Worm (Caenorhabditis elegans) whole organism, L4 larva: Measurements from ENCODE around the gene clu-1.
A peak's percentile ranks its signal among the peaks of the same experiment; 100 is the strongest.

Experiments
- R02D3.7 ChIP-seq: fragments of 150-350 bp; sonication (generic microtip); optimal IDR thresholded peaks from 3 replicates; lab custom pipeline; 2014; ENCODE audit warnings: missing biosample characterization, missing genetic modification characterization
- Y48G9A.11 ChIP-seq: fragments of 200-800 bp; sonication (Bioruptor generic); IDR thresholded peaks from 2 replicates; pipeline ENCODE4 v1.3.6; 2022; ENCODE audit warnings: missing genetic modification reagents, missing genetic modification characterization, missing compliant biosample characterization
- Y5F2A.4 ChIP-seq: fragments of 200-800 bp; sonication (Bioruptor generic); optimal IDR thresholded peaks from 2 replicates; lab custom pipeline; 2018; ENCODE audit warnings: mild to moderate bottlenecking, missing genetic modification characterization, missing compliant biosample characterization
- Y75B8A.6 ChIP-seq: fragments of 200-800 bp; sonication (Bioruptor generic); IDR thresholded peaks from 2 replicates; pipeline ENCODE4 v1.3.6; 2022; ENCODE audit warnings: missing genetic modification reagents, missing genetic modification characterization, missing compliant biosample characterization
- aha-1 ChIP-seq: fragments of 150-350 bp; peaks from one replicate; lab custom pipeline; 2014; ENCODE audit warnings: missing biosample characterization, missing genetic modification characterization
- ama-1 ChIP-seq: fragments of 150-350 bp; optimal IDR thresholded peaks from 2 replicates; lab custom pipeline; 2014; ENCODE audit warnings: inconsistent platforms, mixed read lengths
- attf-4 ChIP-seq: sonication (generic microtip); optimal IDR thresholded peaks from 3 replicates; lab custom pipeline; 2017; ENCODE audit warnings: missing biosample characterization, missing genetic modification characterization
- ceh-62 ChIP-seq: sonication (generic microtip); optimal IDR thresholded peaks from 2 replicates; lab custom pipeline; 2017; ENCODE audit warnings: missing biosample characterization, missing genetic modification characterization
- ceh-82 ChIP-seq: sonication (generic microtip); optimal IDR thresholded peaks from 2 replicates; lab custom pipeline; 2017; ENCODE audit warnings: missing biosample characterization, missing genetic modification characterization
- cey-2 ChIP-seq: sonication (generic microtip); optimal IDR thresholded peaks from 3 replicates; lab custom pipeline; 2017; ENCODE audit warnings: missing genetic modification characterization, mild to moderate bottlenecking, missing compliant biosample characterization, antibody characterized with exemption, borderline replicate concordance; ENCODE audit not compliant: insufficient read depth
- dpl-1 ChIP-seq: fragments of 150-350 bp; optimal IDR thresholded peaks from 2 replicates; lab custom pipeline; 2014; ENCODE audit warnings: missing biosample characterization, missing genetic modification reagents, missing genetic modification characterization
- egl-43 ChIP-seq: fragments of 200-800 bp; sonication (Bioruptor generic); IDR thresholded peaks from 2 replicates; pipeline ENCODE4 v1.3.6; 2022; ENCODE audit warnings: missing genetic modification reagents, missing genetic modification characterization, missing compliant biosample characterization
- hif-1 ChIP-seq, 2 experiments: sonication (generic microtip); optimal IDR thresholded peaks; 2 replicates each; lab custom pipeline; 2016 to 2017; ENCODE audit warnings: missing compliant biosample characterization in 2 of 2, missing genetic modification characterization in 2 of 2, missing genetic modification reagents in 2 of 2, missing genotype in 2 of 2, mild to moderate bottlenecking in 1 of 2
- hlh-30 ChIP-seq: sonication (generic microtip); optimal IDR thresholded peaks from 2 replicates; lab custom pipeline; 2017; ENCODE audit warnings: antibody characterized with exemption, mild to moderate bottlenecking, missing genetic modification characterization, missing compliant biosample characterization; ENCODE audit not compliant: insufficient read depth
- hmg-1.1 ChIP-seq: fragments of 200-800 bp; sonication (Bioruptor generic); IDR thresholded peaks from 2 replicates; pipeline ENCODE4 v1.3.6; 2022; ENCODE audit warnings: missing genetic modification reagents, missing genetic modification characterization, missing compliant biosample characterization
- lin-1 ChIP-seq: fragments of 200-800 bp; sonication (Bioruptor generic); IDR thresholded peaks from 2 replicates; pipeline ENCODE4 v1.3.6; 2022; ENCODE audit warnings: missing genetic modification reagents, missing genetic modification characterization, missing compliant biosample characterization
- lir-3 ChIP-seq: sonication (generic microtip); optimal IDR thresholded peaks from 2 replicates; lab custom pipeline; 2016; ENCODE audit warnings: mild to moderate bottlenecking, missing genetic modification characterization, missing compliant biosample characterization
- lsy-2 ChIP-seq, 2 experiments: fragments of 150-350 bp in 1 of 2; sonication (generic microtip) in 1 of 2; optimal IDR thresholded peaks; 2 replicates each; lab custom pipeline; 2014 to 2017; ENCODE audit warnings: missing biosample characterization in 2 of 2, missing genetic modification characterization in 2 of 2
- madf-5 ChIP-seq, 2 experiments: fragments of 200-800 bp; sonication (Bioruptor generic); IDR thresholded peaks; 2 replicates each; pipeline ENCODE4 v1.3.6; 2022; ENCODE audit warnings: missing compliant biosample characterization in 2 of 2, missing genetic modification characterization in 2 of 2
- madf-9 ChIP-seq: fragments of 200-800 bp; sonication (Bioruptor generic); conservative IDR thresholded peaks from 2 replicates; pipeline ENCODE4 v1.3.6; 2022; ENCODE audit warnings: missing genetic modification reagents, missing genetic modification characterization, missing compliant biosample characterization
- mxl-2 ChIP-seq: fragments of 200-800 bp; sonication (Bioruptor generic); conservative IDR thresholded peaks from 2 replicates; pipeline ENCODE4 v1.3.6; 2022; ENCODE audit warnings: missing genetic modification reagents, missing genetic modification characterization, missing compliant biosample characterization
- mxl-3 ChIP-seq: fragments of 200-800 bp; sonication (Bioruptor generic); optimal IDR thresholded peaks from 2 replicates; lab custom pipeline; 2018; ENCODE audit warnings: mild to moderate bottlenecking, missing genetic modification characterization, missing compliant biosample characterization
- nhr-25 ChIP-seq: sonication (generic microtip); optimal IDR thresholded peaks from 2 replicates; lab custom pipeline; 2017; ENCODE audit warnings: missing genetic modification characterization, mild to moderate bottlenecking, missing compliant biosample characterization, antibody characterized with exemption, moderate library complexity, borderline replicate concordance; ENCODE audit not compliant: insufficient read depth
- nhr-28 ChIP-seq: fragments of 150-350 bp; optimal IDR thresholded peaks from 2 replicates; lab custom pipeline; 2014; ENCODE audit warnings: missing biosample characterization, missing genetic modification characterization
- nhr-41 ChIP-seq: fragments of 200-800 bp; sonication (Bioruptor generic); IDR thresholded peaks from 2 replicates; pipeline ENCODE4 v1.3.6; 2022; ENCODE audit warnings: missing genetic modification reagents, missing genetic modification characterization, missing compliant biosample characterization
- nhr-6 ChIP-seq: fragments of 150-350 bp; optimal IDR thresholded peaks from 2 replicates; lab custom pipeline; 2014; ENCODE audit warnings: missing biosample characterization, missing genetic modification characterization
- php-3 ChIP-seq: fragments of 200-800 bp; sonication (Bioruptor generic); IDR thresholded peaks from 2 replicates; pipeline ENCODE4 v1.3.6; 2022; ENCODE audit warnings: missing genetic modification reagents, missing genetic modification characterization, missing compliant biosample characterization
- pqm-1 ChIP-seq: sonication (generic microtip); optimal IDR thresholded peaks from 2 replicates; lab custom pipeline; 2017; ENCODE audit warnings: missing biosample characterization, missing genetic modification characterization
- saeg-2 ChIP-seq: fragments of 200-800 bp; sonication (Bioruptor generic); IDR thresholded peaks from 2 replicates; pipeline ENCODE4 v1.3.6; 2022; ENCODE audit warnings: missing genetic modification reagents, missing genetic modification characterization, missing compliant biosample characterization
- snpc-4 ChIP-seq: fragments of 150-350 bp; optimal IDR thresholded peaks from 2 replicates; lab custom pipeline; 2014; ENCODE audit warnings: missing biosample characterization, missing genetic modification characterization
- spr-1 ChIP-seq: sonication (generic microtip); optimal IDR thresholded peaks from 2 replicates; lab custom pipeline; 2016; ENCODE audit warnings: mild to moderate bottlenecking, missing genetic modification characterization, missing compliant biosample characterization
- spr-3 ChIP-seq: fragments of 200-800 bp; sonication (Bioruptor generic); optimal IDR thresholded peaks from 2 replicates; lab custom pipeline; 2018; ENCODE audit warnings: mild to moderate bottlenecking, missing genetic modification characterization, missing compliant biosample characterization
- tag-97 ChIP-seq: fragments of 200-800 bp; sonication (Bioruptor generic); IDR thresholded peaks from 2 replicates; pipeline ENCODE4 v1.3.6; 2022; ENCODE audit warnings: missing genetic modification characterization, missing compliant biosample characterization
- unc-62 ChIP-seq, 3 experiments: fragments of 150-350 bp in 1 of 3; sonication (generic microtip); optimal IDR thresholded peaks in 2 of 3; peaks in 1 of 3; 1 replicate in 1 of 3; 2 replicates in 2 of 3; lab custom pipeline; 2014 to 2017; ENCODE audit warnings: missing biosample characterization in 3 of 3, missing genetic modification characterization in 3 of 3, missing genetic modification reagents in 3 of 3, missing genotype in 1 of 3
- zag-1 ChIP-seq: fragments of 150-350 bp; optimal IDR thresholded peaks from 2 replicates; lab custom pipeline; 2014; ENCODE audit warnings: missing biosample characterization, missing genetic modification characterization
- zfp-3 ChIP-seq: fragments of 200-800 bp; sonication (Bioruptor generic); conservative IDR thresholded peaks from 2 replicates; pipeline ENCODE4 v1.3.6; 2022; ENCODE audit warnings: missing genetic modification reagents, missing genetic modification characterization, missing compliant biosample characterization
- zip-11 ChIP-seq: fragments of 200-800 bp; sonication (Bioruptor generic); IDR thresholded peaks from 2 replicates; pipeline ENCODE4 v1.3.6; 2022; ENCODE audit warnings: missing genetic modification characterization, missing compliant biosample characterization
- ztf-11 ChIP-seq: fragments of 150-350 bp; optimal IDR thresholded peaks from 2 replicates; lab custom pipeline; 2014; ENCODE audit warnings: missing biosample characterization, missing genetic modification characterization
- ztf-7 ChIP-seq: fragments of 150-350 bp; optimal IDR thresholded peaks from 2 replicates; lab custom pipeline; 2014; ENCODE audit warnings: missing biosample characterization, missing genetic modification characterization

clu-1 gene

DNA sequence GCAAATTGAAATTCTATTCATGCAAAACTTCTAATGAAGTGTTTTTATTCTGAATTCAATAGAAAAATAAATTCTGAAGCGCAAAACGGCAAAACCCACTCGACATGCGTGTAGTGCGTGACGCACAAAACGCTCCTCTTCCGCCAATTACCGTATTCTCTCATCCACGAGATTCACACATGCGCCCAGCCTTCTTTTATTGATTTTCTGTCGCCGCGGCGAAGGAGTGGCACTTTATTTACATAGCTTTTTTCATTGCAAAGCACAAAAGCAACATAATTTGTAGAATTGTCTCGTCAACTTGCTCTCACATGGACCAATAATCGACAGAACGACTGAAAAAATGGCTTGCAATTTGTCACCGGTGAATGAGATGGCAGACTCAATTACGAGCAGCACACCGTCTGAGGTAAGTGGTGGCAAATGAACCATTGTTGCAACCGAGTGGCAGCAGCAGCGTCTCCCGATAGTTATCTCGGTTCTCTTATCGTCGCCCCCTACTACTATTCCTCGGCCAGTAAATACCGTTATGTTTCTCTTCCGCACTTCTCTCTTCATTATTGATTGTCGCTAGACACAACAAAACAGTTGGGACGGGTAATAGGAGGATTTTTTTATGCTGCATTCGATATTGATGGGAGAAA lies 24.9 kb upstream of the clu-1 start, which contains the start of gene unc-16 (continued):
- TF ChIP-seq dpl-1 (GFP tag; lab: Kevin White, UChicago) (peak; percentile 76), nhr-41 (GFP tag; lab: Robert Waterston, UW) (no peak), nhr-28 (tag; lab: Kevin White, UChicago) (peak; percentile 26), madf-9 (0 out of 2 replicates have a peak, but pooled peaks have one; percentile 21), ceh-62 (tag; lab: Kevin White, UChicago) (no peak), saeg-2 (GFP tag; lab: Robert Waterston, UW) (no peak), R02D3.7 (tag; lab: Kevin White, UChicago) (no peak), spr-1 (peak; percentile 87), lin-1 (GFP tag; lab: Robert Waterston, UW) (no peak), snpc-4 (no peak), spr-3 (GFP tag; lab: Kevin White, UChicago) (no peak), cey-2 (no peak), aha-1 (peak; percentile 98), Y48G9A.11 (GFP tag; lab: Robert Waterston, UW) (no peak), nhr-6 (tag; lab: Kevin White, UChicago) (peak; percentile 70), ztf-11 (tag; lab: Kevin White, UChicago) (no peak), zfp-3 (no peak), mxl-2 (GFP tag; lab: Robert Waterston, UW) (peak; percentile 77), madf-5 (GFP tag; IDR thresholded peaks at IDR 0.05; lab: Robert Waterston, UW) (no peak), php-3 (no peak), zip-11 (GFP tag; lab: Robert Waterston, UW) (no peak), unc-62 (GFP tag; optimal IDR thresholded peaks at IDR 0.05 in 1 of 2; lab: Kevin White, UChicago) (peak in 1 of 2 experiments; percentile 64), unc-62 (tag; optimal IDR thresholded peaks at IDR 0.05; lab: Kevin White, UChicago) (no peak), zag-1 (tag; lab: Kevin White, UChicago) (no peak), Y5F2A.4 (no peak), egl-43 (GFP tag; lab: Robert Waterston, UW) (no peak; the same call in 1 of the 2 replicates), lsy-2 (tag; optimal IDR thresholded peaks at IDR 0.05; lab: Kevin White, UChicago) (peak; percentile 98 to 99), mxl-3 (peak; percentile 89), tag-97 (no peak), ceh-82 (tag; lab: Kevin White, UChicago) (no peak), lir-3 (tag; lab: Kevin White, UChicago) (no peak), ztf-7 (tag; lab: Kevin White, UChicago) (peak; percentile 38), Y75B8A.6 (GFP tag; lab: Robert Waterston, UW) (no peak), hmg-1.1 (GFP tag; lab: Robert Waterston, UW) (peak; percentile 93), ama-1 (lab: Kevin White, UChicago) (peak; percentile 86)

DNA sequence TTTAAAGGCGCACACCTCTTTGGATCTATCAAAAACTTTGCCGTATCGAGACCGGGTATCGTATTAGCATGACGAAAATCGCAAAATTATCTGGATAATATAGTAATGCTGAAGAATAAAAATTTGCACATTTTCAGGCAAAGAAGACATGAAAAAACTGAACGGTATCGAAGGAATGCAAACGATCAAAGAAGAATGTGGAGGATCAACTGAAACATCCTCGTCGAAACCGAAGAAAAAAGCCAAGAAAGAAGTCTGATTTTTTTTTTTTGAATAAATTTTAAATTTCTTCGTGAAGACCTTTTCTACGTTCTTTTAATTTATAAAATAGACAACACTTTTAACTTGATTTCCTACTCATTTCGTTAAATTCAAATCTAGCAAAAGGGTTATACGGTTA lies 23.6 kb upstream of the clu-1 start, which contains the start of gene ZK1098.12:
TSS of gene ZK1098.12 (plus strand) at position 301 of the 400 bp plus-strand sequence.
- no peak for TF ChIP-seq attf-4 (tag; lab: Kevin White, UChicago)
- no peak for TF ChIP-seq hif-1 (tag; optimal IDR thresholded peaks at IDR 0.05; lab: Kevin White, UChicago)
- TF ChIP-seq nhr-25 (tag; lab: Kevin White, UChicago): no peak
- TF ChIP-seq php-3: no peak
- no peak for TF ChIP-seq hlh-30 (tag; lab: Kevin White, UChicago)
- TF ChIP-seq pqm-1 (tag; lab: Kevin White, UChicago): no peak
- no peak for TF ChIP-seq Y48G9A.11 (GFP tag; lab: Robert Waterston, UW)
